Worm (Caenorhabditis elegans): ENCODE data around the gene W01A11.1.

W01A11.1 gene

ce11 chrV:6506238-6506956 lies 7.4 kb downstream of the W01A11.1 start:
- peak in 1 of 6 experiments; percentile 51 for TF ChIP-seq elt-3 (tag; optimal IDR thresholded peaks at IDR 0.05)
- TF ChIP-seq tbx-2 (tag; optimal IDR thresholded peaks at IDR 0.05), result no peak
- TF ChIP-seq jun-1 (tag; optimal IDR thresholded peaks at IDR 0.05), result no peak
- TF ChIP-seq blmp-1 (tag; optimal IDR thresholded peaks at IDR 0.05), result peak; percentile 95
- no peak for TF ChIP-seq mef-2 (tag; optimal IDR thresholded peaks at IDR 0.05)
- TF ChIP-seq fkh-4 (tag; optimal IDR thresholded peaks at IDR 0.05; ENCODE audit: borderline replicate concordance), result no peak

ce11 chrV:6508703-6509102 lies 9.7 kb downstream of the W01A11.1 start, which contains the start of gene ubh-3:
TSS of gene ubh-3 (minus strand) at chrV:6508803.
- no peak for TF ChIP-seq C04F5.9 (tag; optimal IDR thresholded peaks at IDR 0.05)
- TF ChIP-seq hlh-4 (tag; optimal IDR thresholded peaks at IDR 0.05), result no peak
- TF ChIP-seq C34B4.2 (tag; optimal IDR thresholded peaks at IDR 0.05), result no peak
- no peak for TF ChIP-seq F16B12.6 (tag; optimal IDR thresholded peaks at IDR 0.05)
- TF ChIP-seq lin-35 (GFP tag; optimal IDR thresholded peaks at IDR 0.05), result no peak
- TF ChIP-seq ama-1 (optimal IDR thresholded peaks at IDR 0.05), result no peak

DNA sequence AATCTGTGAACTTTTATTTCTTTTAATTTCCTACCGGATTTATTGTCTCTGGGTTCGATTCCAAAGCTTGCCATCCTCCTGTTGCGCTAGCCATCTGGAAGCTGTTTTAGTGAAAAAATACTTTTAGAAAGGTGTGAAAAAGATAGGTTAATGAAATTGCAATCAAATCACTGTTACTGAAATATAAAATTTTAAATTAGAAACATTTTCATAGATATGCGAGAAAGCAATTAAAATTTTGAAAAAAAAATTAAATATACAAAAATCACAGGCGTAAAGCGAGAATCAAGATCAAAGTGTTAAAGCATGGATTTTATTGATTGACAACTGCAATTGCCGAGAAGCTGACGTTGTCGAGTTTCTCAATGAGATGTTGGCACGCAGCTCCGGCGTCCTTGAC lies 10.7 kb downstream of the W01A11.1 start, which contains the start of gene ubh-2:
TSS of gene ubh-2 (minus strand) at position 101 of the 400 bp plus-strand sequence.
- TF ChIP-seq snpc-4 (tag; optimal IDR thresholded peaks at IDR 0.05), result no peak

ce11 chrV:6510622-6511021 lies 11.6 kb downstream of the W01A11.1 start:
- TF ChIP-seq nhr-76 (tag; optimal IDR thresholded peaks at IDR 0.05) (no peak), fkh-8 (tag; optimal IDR thresholded peaks at IDR 0.05) (no peak), ztf-11 (tag; optimal IDR thresholded peaks at IDR 0.05) (no peak), rnt-1 (tag; optimal IDR thresholded peaks at IDR 0.05) (no peak), lsy-2 (tag; optimal IDR thresholded peaks at IDR 0.05) (peak in 1 of 2 experiments; percentile 50)

DNA sequence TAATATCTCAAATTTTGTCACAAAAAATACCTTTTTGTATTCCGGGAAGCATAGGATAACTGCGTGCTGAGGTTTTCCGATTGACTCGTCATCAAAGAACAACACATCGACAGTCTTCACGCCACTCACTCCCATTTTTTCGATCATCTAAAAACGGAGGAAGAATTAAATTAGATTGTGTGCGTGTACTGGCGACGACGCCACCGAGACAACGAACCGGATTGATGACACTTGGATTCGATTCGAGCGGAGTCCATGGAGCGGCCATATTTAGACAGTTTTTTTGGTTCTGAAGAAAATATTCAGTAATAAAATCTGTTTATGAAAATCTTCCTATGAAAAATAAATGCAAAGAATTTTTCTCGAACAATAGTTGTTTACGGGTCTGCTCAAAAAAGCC lies 12.1 kb downstream of the W01A11.1 start, which contains the start of gene ubh-1:
TSS of gene ubh-1 (minus strand) at position 289 of the 400 bp plus-strand sequence.
- TF ChIP-seq grh-1 (GFP tag; IDR thresholded peaks at IDR 0.05), result no peak
- no peak for TF ChIP-seq ceh-8 (GFP tag; optimal IDR thresholded peaks at IDR 0.05)
- no peak for TF ChIP-seq efl-3 (GFP tag; optimal IDR thresholded peaks at IDR 0.05)
- no peak for TF ChIP-seq hlh-17 (GFP tag; optimal IDR thresholded peaks at IDR 0.05; ENCODE audit: borderline replicate concordance)
- TF ChIP-seq irx-1 (tag; optimal IDR thresholded peaks at IDR 0.05), result no peak
- TF ChIP-seq egl-27 (tag; optimal IDR thresholded peaks at IDR 0.05), result no peak
- no peak for TF ChIP-seq nhr-90 (tag; optimal IDR thresholded peaks at IDR 0.05; ENCODE audit: poor library complexity)
- no peak for TF ChIP-seq ztf-11 (tag; optimal IDR thresholded peaks at IDR 0.05)
- TF ChIP-seq snpc-4 (tag; optimal IDR thresholded peaks at IDR 0.05), result no peak
- no peak for TF ChIP-seq ceh-90 (tag; optimal IDR thresholded peaks at IDR 0.05)
- no peak for TF ChIP-seq Y116A8C.19 (tag; optimal IDR thresholded peaks at IDR 0.05; ENCODE audit: borderline replicate concordance)
- no peak for TF ChIP-seq efl-1 (optimal IDR thresholded peaks at IDR 0.05)
- TF ChIP-seq efl-1 (GFP tag; optimal IDR thresholded peaks at IDR 0.05 in 1 of 2), result peak in 1 of 2 experiments; percentile 24
- no peak for TF ChIP-seq nhr-20 (tag; optimal IDR thresholded peaks at IDR 0.05)
- no peak for TF ChIP-seq sox-4 (tag; optimal IDR thresholded peaks at IDR 0.05)
- TF ChIP-seq lin-13 (GFP tag; optimal IDR thresholded peaks at IDR 0.05), result no peak
- TF ChIP-seq ama-1 (optimal IDR thresholded peaks at IDR 0.05), result no peak
- TF ChIP-seq F16B12.6 (tag; optimal IDR thresholded peaks at IDR 0.05), result no peak
- TF ChIP-seq elt-3 (tag; optimal IDR thresholded peaks at IDR 0.05), result peak in 1 of 6 experiments; percentile 23

ce11 chrV:6513356-6513755 lies 14.3 kb downstream of the W01A11.1 start:
- peak; percentile 22 for TF ChIP-seq xbp-1 (tag; optimal IDR thresholded peaks at IDR 0.05)
- TF ChIP-seq C34B4.2 (tag; optimal IDR thresholded peaks at IDR 0.05), result no peak
- no peak for TF ChIP-seq ama-1 (optimal IDR thresholded peaks at IDR 0.05)
- TF ChIP-seq nhr-84 (tag; optimal IDR thresholded peaks at IDR 0.05), result no peak
- TF ChIP-seq fos-1 (tag; optimal IDR thresholded peaks at IDR 0.05), result no peak
- TF ChIP-seq nhr-85 (tag), result no peak
- no peak for TF ChIP-seq C04F5.9 (tag; optimal IDR thresholded peaks at IDR 0.05)
- TF ChIP-seq nhr-90 (tag; optimal IDR thresholded peaks at IDR 0.05; ENCODE audit: poor library complexity), result peak; percentile 19
- no peak for TF ChIP-seq mep-1 (tag; optimal IDR thresholded peaks at IDR 0.05)
- TF ChIP-seq pax-3 (tag; optimal IDR thresholded peaks at IDR 0.05), result no peak
- TF ChIP-seq lin-15B (tag; optimal IDR thresholded peaks at IDR 0.05), result no peak
- TF ChIP-seq elt-3 (tag; optimal IDR thresholded peaks at IDR 0.05), result peak in 1 of 6 experiments; percentile 32
- TF ChIP-seq blmp-1 (tag; optimal IDR thresholded peaks at IDR 0.05), result peak; percentile 94
- TF ChIP-seq sptf-1 (tag; optimal IDR thresholded peaks at IDR 0.05), result no peak
- TF ChIP-seq lin-14 (GFP tag; optimal IDR thresholded peaks at IDR 0.05), result peak; percentile 72
- TF ChIP-seq efl-1 (optimal IDR thresholded peaks at IDR 0.05), result no peak
- peak in 1 of 2 experiments; percentile 59 for TF ChIP-seq efl-1 (GFP tag; optimal IDR thresholded peaks at IDR 0.05 in 1 of 2)
- TF ChIP-seq jun-1 (tag; optimal IDR thresholded peaks at IDR 0.05), result no peak
